Worm (Caenorhabditis elegans): ENCODE results near the gene str-99.

ce11 chrV:16160087-16160486 lies 1.8 kb upstream of the str-99 start:
- TF ChIP-seq C06A6.2 (GFP tag; conservative IDR thresholded peaks at IDR 0.05), result no peak
- no peak for TF ChIP-seq lin-26 (GFP tag; IDR thresholded peaks at IDR 0.05)
- TF ChIP-seq cebp-1 (GFP tag; IDR thresholded peaks at IDR 0.05), result peak; percentile 85
- peak; percentile 96 for TF ChIP-seq cebp-1 (tag; optimal IDR thresholded peaks at IDR 0.05)
- no peak for TF ChIP-seq B0019.2 (GFP tag; conservative IDR thresholded peaks at IDR 0.05)
- no peak for TF ChIP-seq snpc-4 (GFP tag; optimal IDR thresholded peaks at IDR 0.05)
- no peak for TF ChIP-seq snpc-4 (tag; optimal IDR thresholded peaks at IDR 0.05)
- no peak for TF ChIP-seq efl-1 (GFP tag; optimal IDR thresholded peaks at IDR 0.05)
- no peak for TF ChIP-seq F22D6.2 (tag; optimal IDR thresholded peaks at IDR 0.05)
- no peak for TF ChIP-seq C17E4.6 (GFP tag; IDR thresholded peaks at IDR 0.05)
- no peak for TF ChIP-seq ama-1 (optimal IDR thresholded peaks at IDR 0.05)
- no peak for TF ChIP-seq ama-1 (GFP tag; optimal IDR thresholded peaks at IDR 0.05)
- TF ChIP-seq lin-54 (GFP tag; optimal IDR thresholded peaks at IDR 0.05), result no peak
- no peak for TF ChIP-seq nfya-1 (tag; optimal IDR thresholded peaks at IDR 0.05; ENCODE audit: borderline replicate concordance, insufficient read depth)

All from whole organism, young adult.